Fruit fly (Drosophila melanogaster) S2 (cell line): ENCODE measurements around the gene Rai1.

ENCODE experiments used
- CG8478 ChIP-seq: fragments of >200 bp; optimal IDR thresholded peaks from 2 replicates; lab custom pipeline; 2018
- CTCF ChIP-seq, 2 experiments: fragments of >200 bp; optimal IDR thresholded peaks; 2 replicates each; lab custom pipeline; 2018

dm6 chrX:16774201-16775061, 28.7 kb downstream of the Rai1 start:
- TF ChIP-seq CG8478 (lab: Kevin White, UChicago), result no peak
- TF ChIP-seq CTCF (optimal IDR thresholded peaks at IDR 0.05; lab: Kevin White, UChicago), result no peak
